Fruit fly (Drosophila melanogaster): ENCODE data around the gene Vav.

DNA sequence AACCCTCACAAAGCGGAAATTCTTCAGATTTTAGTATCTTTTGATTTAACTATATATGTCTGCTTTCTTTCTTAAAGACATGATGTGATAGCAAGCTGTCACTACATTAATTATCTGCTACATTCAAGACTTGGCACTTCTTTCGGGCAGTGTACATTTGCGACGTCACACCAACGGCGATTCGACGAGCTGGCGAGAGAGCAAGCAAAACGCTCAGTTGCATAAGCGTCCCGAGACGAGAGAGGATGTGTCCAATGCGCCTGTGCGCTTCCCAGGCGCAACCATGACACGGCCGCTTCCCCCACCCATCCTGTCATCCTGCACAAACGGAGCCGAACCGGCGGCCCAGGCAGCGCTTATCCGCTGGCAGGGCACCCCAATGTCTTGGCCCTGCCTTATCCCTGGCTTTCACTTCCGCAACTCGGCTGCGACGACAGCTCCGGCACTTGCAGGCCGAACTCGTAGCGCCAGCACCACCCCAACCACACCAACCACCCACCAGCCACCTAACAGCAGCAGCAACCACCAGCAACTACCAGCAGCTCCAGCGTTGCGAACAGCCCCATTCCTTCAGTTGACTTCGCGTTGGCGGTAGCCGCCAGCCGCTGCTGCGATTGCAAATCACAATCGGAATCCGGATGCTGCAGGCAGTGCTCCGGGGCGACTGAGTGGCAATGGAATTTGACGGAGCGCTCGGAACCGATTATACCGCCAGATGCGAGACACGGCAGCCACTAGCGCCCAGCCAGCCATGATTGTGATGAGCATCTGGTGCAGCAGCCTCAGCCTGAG, 13.0 kb upstream of the Vav start, which contains the start of gene Hs3st-B:
- TF ChIP-seq CG8478 (optimal IDR thresholded peaks at IDR 0.05): no peak
- no peak for TF ChIP-seq usp (GFP tag; optimal IDR thresholded peaks at IDR 0.05)
- no peak for TF ChIP-seq psq (optimal IDR thresholded peaks at IDR 0.05)
- TF ChIP-seq pan (optimal IDR thresholded peaks at IDR 0.05): no peak
- no peak for TF ChIP-seq Dll (optimal IDR thresholded peaks at IDR 0.05)

All from whole organism.